Fruit fly (Drosophila melanogaster) whole organism, embryonic: ENCODE results near the gene CG31882.

ENCODE experiments used
- Abd-B ChIP-seq: fragments of 200-800 bp; sonication (Bioruptor generic); optimal IDR thresholded peaks from 2 replicates; lab custom pipeline; 2018; ENCODE audit warnings: missing biosample characterization, mild to moderate bottlenecking, missing genetic modification characterization, moderate library complexity
- Blimp-1 ChIP-seq: fragments of 200-800 bp; sonication (Bioruptor generic); optimal IDR thresholded peaks from 3 replicates; lab custom pipeline; 2018; ENCODE audit warnings: missing biosample characterization, missing genetic modification characterization, mild to moderate bottlenecking, moderate library complexity, missing genetic modification reagents
- CG1024 ChIP-seq: fragments of 200-800 bp; sonication (Bioruptor generic); IDR thresholded peaks from 2 replicates; pipeline ENCODE4 v1.3.6; 2022; ENCODE audit warnings: missing biosample characterization, missing genetic modification characterization
- CG11398 ChIP-seq: fragments of 200-800 bp; sonication (Bioruptor generic); optimal IDR thresholded peaks from 2 replicates; lab custom pipeline; 2016; ENCODE audit warnings: missing biosample characterization, missing genetic modification characterization
- CG11696 ChIP-seq: fragments of 200-800 bp; sonication (Bioruptor generic); IDR thresholded peaks from 2 replicates; pipeline ENCODE4 v1.3.6; 2022; ENCODE audit warnings: missing biosample characterization, missing genetic modification characterization
- CG12219 ChIP-seq: fragments of 200-800 bp; sonication (Bioruptor generic); optimal IDR thresholded peaks from 3 replicates; lab custom pipeline; 2018; ENCODE audit warnings: missing biosample characterization, mild to moderate bottlenecking, missing genetic modification characterization
- CG13775 ChIP-seq: fragments of 200-800 bp; sonication (Bioruptor generic); optimal IDR thresholded peaks from 3 replicates; lab custom pipeline; 2017; ENCODE audit warnings: missing biosample characterization, mild to moderate bottlenecking, missing genetic modification characterization
- CG14014 ChIP-seq: fragments of 200-800 bp; sonication (Bioruptor generic); IDR thresholded peaks from 2 replicates; pipeline ENCODE4 v1.3.6; 2022; ENCODE audit warnings: missing biosample characterization, missing genetic modification characterization
- CG14667 ChIP-seq: fragments of 200-800 bp; sonication (Bioruptor generic); IDR thresholded peaks from 2 replicates; pipeline ENCODE4 v1.3.6; 2022; ENCODE audit warnings: missing biosample characterization, missing genetic modification characterization
- CG15011 ChIP-seq: fragments of 200-800 bp; sonication (Bioruptor generic); optimal IDR thresholded peaks from 3 replicates; lab custom pipeline; 2018; ENCODE audit warnings: missing biosample characterization, mild to moderate bottlenecking, missing genetic modification characterization
- CG15601 ChIP-seq: fragments of 200-800 bp; sonication (Bioruptor generic); optimal IDR thresholded peaks from 3 replicates; lab custom pipeline; 2019; ENCODE audit warnings: missing biosample characterization, mild to moderate bottlenecking, missing genetic modification characterization, moderate library complexity
- CG16863 ChIP-seq: fragments of 200-800 bp; sonication (Bioruptor generic); optimal IDR thresholded peaks from 3 replicates; lab custom pipeline; 2016; ENCODE audit warnings: missing biosample characterization, missing genetic modification characterization
- CG18764 ChIP-seq: fragments of 200-800 bp; sonication (Bioruptor generic); optimal IDR thresholded peaks from 3 replicates; lab custom pipeline; 2016; ENCODE audit warnings: missing biosample characterization, missing genetic modification characterization
- CG2712 ChIP-seq: fragments of 200-800 bp; optimal IDR thresholded peaks from 3 replicates; lab custom pipeline; 2019; ENCODE audit warnings: missing biosample characterization, mild to moderate bottlenecking, missing genetic modification characterization, moderate library complexity
- CG32532 ChIP-seq: fragments of 200-800 bp; sonication (Bioruptor generic); IDR thresholded peaks from 2 replicates; pipeline ENCODE4 v1.3.6; 2022; ENCODE audit warnings: missing biosample characterization, missing genetic modification characterization
- CG6689 ChIP-seq: fragments of 200-800 bp; sonication (Bioruptor generic); IDR thresholded peaks from 2 replicates; pipeline ENCODE4 v1.3.6; 2022; ENCODE audit warnings: missing biosample characterization, missing genetic modification characterization
- CG6854 ChIP-seq: fragments of 200-800 bp; sonication (Bioruptor generic); optimal IDR thresholded peaks from 3 replicates; lab custom pipeline; 2017; ENCODE audit warnings: missing biosample characterization, mild to moderate bottlenecking, missing genetic modification characterization
- CG8359 ChIP-seq: fragments of 200-800 bp; sonication (Bioruptor generic); optimal IDR thresholded peaks from 2 replicates; lab custom pipeline; 2017; ENCODE audit warnings: missing biosample characterization, mild to moderate bottlenecking, missing genetic modification characterization, borderline replicate concordance
- Chrac-16 ChIP-seq: fragments of 200-800 bp; sonication (Bioruptor generic); optimal IDR thresholded peaks from 3 replicates; lab custom pipeline; 2016; ENCODE audit warnings: missing biosample characterization, missing genetic modification characterization
- Deaf1 ChIP-seq: fragments of 200-800 bp; optimal IDR thresholded peaks from 3 replicates; lab custom pipeline; 2019; ENCODE audit warnings: missing biosample characterization, mild to moderate bottlenecking, missing genetic modification characterization, moderate library complexity
- E2f1 ChIP-seq: fragments of 200-800 bp; sonication (Bioruptor generic); IDR thresholded peaks from 2 replicates; pipeline ENCODE4 v1.3.6; 2022; ENCODE audit warnings: missing biosample characterization, missing genetic modification characterization
- HHEX ChIP-seq: fragments of 200-800 bp; sonication (Bioruptor generic); optimal IDR thresholded peaks from 3 replicates; lab custom pipeline; 2017; ENCODE audit warnings: missing biosample characterization, mild to moderate bottlenecking, missing genetic modification characterization, missing genetic modification reagents
- HLHmδ ChIP-seq: fragments of 200-800 bp; sonication (Bioruptor generic); optimal IDR thresholded peaks from 2 replicates; lab custom pipeline; 2018; ENCODE audit warnings: missing biosample characterization, mild to moderate bottlenecking, missing genetic modification characterization, moderate library complexity
- Hand ChIP-seq: fragments of 200-800 bp; sonication (Bioruptor generic); optimal IDR thresholded peaks from 2 replicates; lab custom pipeline; 2017; ENCODE audit warnings: mild to moderate bottlenecking, missing biosample characterization, missing genetic modification reagents, missing genetic modification characterization
- Hmr ChIP-seq: fragments of 200-800 bp; sonication (Bioruptor generic); optimal IDR thresholded peaks from 3 replicates; lab custom pipeline; 2017; ENCODE audit warnings: mild to moderate bottlenecking, missing biosample characterization, missing genetic modification reagents, missing genetic modification characterization
- Lpt ChIP-seq: fragments of >200 bp; optimal IDR thresholded peaks from 2 replicates; lab custom pipeline; 2018; ENCODE audit warnings: missing biosample characterization, missing genetic modification characterization
- Myb ChIP-seq: fragments of 200-800 bp; sonication (Bioruptor generic); optimal IDR thresholded peaks from 2 replicates; lab custom pipeline; 2016; ENCODE audit warnings: missing biosample characterization, missing genetic modification characterization
- NC2β ChIP-seq: fragments of 200-800 bp; sonication (Bioruptor generic); optimal IDR thresholded peaks from 2 replicates; lab custom pipeline; 2016; ENCODE audit warnings: missing biosample characterization, missing genetic modification characterization
- Scr ChIP-seq: fragments of 200-800 bp; sonication (Bioruptor generic); IDR thresholded peaks from 2 replicates; pipeline ENCODE4 v1.3.6; 2022; ENCODE audit warnings: missing biosample characterization, missing genetic modification characterization; ENCODE audit not compliant: partially characterized antibody
- Side ChIP-seq: fragments of 200-800 bp; sonication (Bioruptor generic); optimal IDR thresholded peaks from 2 replicates; lab custom pipeline; 2016; ENCODE audit warnings: missing biosample characterization, missing genetic modification characterization
- Xrp1 ChIP-seq: fragments of 200-800 bp; sonication (Bioruptor generic); IDR thresholded peaks from 2 replicates; pipeline ENCODE4 v1.3.6; 2022; ENCODE audit warnings: missing biosample characterization, missing genetic modification characterization
- aop ChIP-seq: fragments of 200-800 bp; sonication (Bioruptor generic); IDR thresholded peaks from 2 replicates; pipeline ENCODE4 v1.3.6; 2022; ENCODE audit warnings: missing biosample characterization, missing genetic modification characterization
- bbx ChIP-seq: fragments of 200-800 bp; sonication (Bioruptor generic); IDR thresholded peaks from 2 replicates; pipeline ENCODE4 v1.3.6; 2022; ENCODE audit warnings: missing biosample characterization, missing genetic modification characterization; ENCODE audit not compliant: partially characterized antibody
- caup ChIP-seq: fragments of 200-800 bp; sonication (Bioruptor generic); optimal IDR thresholded peaks from 3 replicates; lab custom pipeline; 2017; ENCODE audit warnings: missing biosample characterization, mild to moderate bottlenecking, missing genetic modification characterization, moderate library complexity; ENCODE audit not compliant: severe bottlenecking
- chm ChIP-seq: fragments of 200-800 bp; sonication (Bioruptor generic); IDR thresholded peaks from 2 replicates; pipeline ENCODE4 v1.3.6; 2022; ENCODE audit warnings: missing biosample characterization, missing genetic modification characterization
- dmrt99B ChIP-seq: fragments of 200-800 bp; sonication (Bioruptor generic); optimal IDR thresholded peaks from 2 replicates; lab custom pipeline; 2018; ENCODE audit warnings: missing biosample characterization, mild to moderate bottlenecking, missing genetic modification characterization, moderate library complexity
- dpn ChIP-seq, 2 experiments: fragments of 200-800 bp; sonication (Bioruptor generic); optimal IDR thresholded peaks; 3 replicates each; lab custom pipeline; 2016; ENCODE audit warnings: missing biosample characterization in 2 of 2, missing genetic modification characterization in 2 of 2
- ems ChIP-seq: fragments of 200-800 bp; sonication (Bioruptor generic); optimal IDR thresholded peaks from 3 replicates; lab custom pipeline; 2016; ENCODE audit warnings: missing biosample characterization, missing genetic modification characterization
- gcm2 ChIP-seq: fragments of 200-800 bp; sonication (Bioruptor generic); optimal IDR thresholded peaks from 2 replicates; lab custom pipeline; 2016; ENCODE audit warnings: missing biosample characterization, missing genetic modification characterization
- jumu ChIP-seq: fragments of 200-800 bp; sonication (Bioruptor generic); optimal IDR thresholded peaks from 3 replicates; lab custom pipeline; 2016; ENCODE audit warnings: missing biosample characterization, missing genetic modification characterization
- kay ChIP-seq: fragments of 200-800 bp; sonication (Bioruptor generic); optimal IDR thresholded peaks from 2 replicates; lab custom pipeline; 2016; ENCODE audit warnings: missing biosample characterization, missing genetic modification characterization
- knrl ChIP-seq: fragments of 200-800 bp; sonication (Bioruptor generic); IDR thresholded peaks from 3 replicates; pipeline ENCODE4 v1.3.6; 2022; ENCODE audit warnings: missing biosample characterization, missing genetic modification characterization; ENCODE audit not compliant: partially characterized antibody
- mam ChIP-seq: fragments of 200-800 bp; sonication (Bioruptor generic); optimal IDR thresholded peaks from 3 replicates; lab custom pipeline; 2016; ENCODE audit warnings: missing biosample characterization, missing genetic modification characterization
- oc ChIP-seq: fragments of 200-800 bp; sonication (Bioruptor generic); optimal IDR thresholded peaks from 2 replicates; lab custom pipeline; 2018; ENCODE audit warnings: missing biosample characterization, mild to moderate bottlenecking, missing genetic modification characterization, moderate library complexity
- sc ChIP-seq, 3 experiments: fragments of >200 bp in 2 of 3; fragments of 200-800 bp in 1 of 3; sonication (Bioruptor generic) in 1 of 3; optimal IDR thresholded peaks; 2 replicates in 2 of 3; 3 replicates in 1 of 3; lab custom pipeline; 2017; ENCODE audit warnings: mild to moderate bottlenecking in 1 of 3, missing biosample characterization in 1 of 3, missing genetic modification characterization in 1 of 3, missing genetic modification reagents in 1 of 3
- sim ChIP-seq: fragments of 200-800 bp; sonication (Bioruptor generic); IDR thresholded peaks from 2 replicates; pipeline ENCODE4 v1.3.6; 2022; ENCODE audit warnings: missing biosample characterization, missing genetic modification characterization
- sug ChIP-seq: fragments of 200-800 bp; optimal IDR thresholded peaks from 2 replicates; lab custom pipeline; 2019; ENCODE audit warnings: missing biosample characterization, mild to moderate bottlenecking, missing genetic modification characterization, moderate library complexity
- tgo ChIP-seq: fragments of 200-800 bp; sonication (Bioruptor generic); IDR thresholded peaks from 3 replicates; pipeline ENCODE4 v1.3.6; 2022; ENCODE audit warnings: missing biosample characterization, missing genetic modification characterization
- tin ChIP-seq: fragments of 200-800 bp; sonication (Bioruptor generic); optimal IDR thresholded peaks from 3 replicates; lab custom pipeline; 2016; ENCODE audit warnings: missing biosample characterization, missing genetic modification characterization

Gene CG31882

dm6 chr2L:9633811-9634436, 8.8 kb upstream of the CG31882 start, which contains the start of gene Apoltp (continued):
- TF ChIP-seq CG13775 (GFP tag; lab: Kevin White, UChicago) (peak; percentile 45), tgo (GFP tag; lab: Robert Waterston, UW) (peak; percentile 72), bbx (GFP tag; lab: Robert Waterston, UW) (no peak), HHEX (peak; percentile 72), Hand (GFP tag; lab: Kevin White, UChicago) (peak; percentile 76), gcm2 (GFP tag; lab: Kevin White, UChicago) (peak; percentile 44), CG6854 (GFP tag; lab: Kevin White, UChicago) (peak; percentile 71), Chrac-16 (peak; percentile 19), sug (tag; lab: Kevin White, UChicago) (peak; percentile 63), chm (peak; percentile 31; the same call in 1 of the 2 replicates), ems (GFP tag; lab: Kevin White, UChicago) (peak; percentile 46), CG32532 (GFP tag; lab: Robert Waterston, UW) (peak; percentile 81), tin (GFP tag; lab: Kevin White, UChicago) (peak; percentile 52), mam (GFP tag; lab: Kevin White, UChicago) (peak; percentile 31), Blimp-1 (peak; percentile 67), HLHmδ (GFP tag; lab: Kevin White, UChicago) (no peak), CG2712 (tag; lab: Kevin White, UChicago) (peak; percentile 79), Lpt (no peak), sc (optimal IDR thresholded peaks at IDR 0.05; lab: Kevin White, UChicago) (no peak), sc (GFP tag; optimal IDR thresholded peaks at IDR 0.05; lab: Kevin White, UChicago) (no peak), oc (peak; percentile 16), CG18764 (peak; percentile 46), Side (GFP tag; lab: Kevin White, UChicago) (peak; percentile 12), CG15011 (GFP tag; lab: Kevin White, UChicago) (peak; percentile 46), Abd-B (peak; percentile 62), CG1024 (GFP tag; lab: Robert Waterston, UW) (peak; percentile 59), knrl (GFP tag; lab: Robert Waterston, UW) (no peak), CG11696 (GFP tag; lab: Robert Waterston, UW) (0 out of 2 replicates have a peak, but pooled peaks have one; percentile 33), CG15601 (tag; lab: Kevin White, UChicago) (peak; percentile 46), dmrt99B (tag; lab: Kevin White, UChicago) (peak; percentile 83), Hmr (peak; percentile 86), aop (GFP tag; lab: Robert Waterston, UW) (no peak), CG12219 (GFP tag; lab: Kevin White, UChicago) (peak; percentile 34), CG16863 (GFP tag; lab: Kevin White, UChicago) (no peak), dpn (GFP tag; optimal IDR thresholded peaks at IDR 0.05; lab: Kevin White, UChicago) (peak; percentile 29 to 63), CG8359 (GFP tag; lab: Kevin White, UChicago) (peak; percentile 4), CG11398 (GFP tag; lab: Kevin White, UChicago) (no peak), E2f1 (GFP tag; lab: Robert Waterston, UW) (peak; percentile 60), NC2β (GFP tag; lab: Kevin White, UChicago) (no peak), CG14667 (peak; percentile 68), caup (GFP tag; lab: Kevin White, UChicago) (peak; percentile 83), CG14014 (GFP tag; lab: Robert Waterston, UW) (peak; percentile 72; the same call in 1 of the 2 replicates), sim (GFP tag; lab: Robert Waterston, UW) (0 out of 2 replicates have a peak, but pooled peaks have one; percentile 25), kay (GFP tag; lab: Kevin White, UChicago) (peak; percentile 12), jumu (no peak), Myb (GFP tag; lab: Kevin White, UChicago) (no peak), Xrp1 (GFP tag; lab: Robert Waterston, UW) (peak; percentile 77), Deaf1 (peak; percentile 97), CG6689 (GFP tag; lab: Robert Waterston, UW) (peak; percentile 64), Scr (GFP tag; lab: Robert Waterston, UW) (no peak)
